Worm (Caenorhabditis elegans): ENCODE results near the gene dgn-1.

DNA sequence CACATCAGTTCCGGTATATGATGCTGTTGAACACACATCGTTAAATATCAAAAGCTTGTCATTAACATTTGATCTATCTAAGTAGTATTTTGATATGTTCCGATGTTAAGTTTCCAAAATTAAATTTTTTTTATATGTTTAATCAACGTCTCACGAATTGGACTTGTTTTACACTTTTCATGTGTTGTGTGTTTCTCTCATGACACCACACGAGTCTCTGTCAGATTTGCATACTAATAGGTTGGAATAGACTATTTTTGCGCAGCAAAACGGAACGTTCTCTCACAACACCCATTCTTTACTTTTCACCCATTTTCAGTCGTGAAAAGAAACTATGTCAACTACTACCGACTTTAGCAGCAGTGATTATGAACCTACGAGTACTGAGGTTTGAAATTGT is 41.8 kb upstream of the dgn-1 start, which contains the start of gene K09C8.8:
- TF ChIP-seq nhr-11 (tag; optimal IDR thresholded peaks at IDR 0.05) (no peak), nhr-237 (tag; optimal IDR thresholded peaks at IDR 0.05) (no peak), ztf-11 (tag; optimal IDR thresholded peaks at IDR 0.05) (no peak), dpl-1 (GFP tag; optimal IDR thresholded peaks at IDR 0.05) (no peak)

All from whole organism, L1 larva.